Worm (Caenorhabditis elegans): ENCODE results near the gene rpn-11.

Gene rpn-11

DNA sequence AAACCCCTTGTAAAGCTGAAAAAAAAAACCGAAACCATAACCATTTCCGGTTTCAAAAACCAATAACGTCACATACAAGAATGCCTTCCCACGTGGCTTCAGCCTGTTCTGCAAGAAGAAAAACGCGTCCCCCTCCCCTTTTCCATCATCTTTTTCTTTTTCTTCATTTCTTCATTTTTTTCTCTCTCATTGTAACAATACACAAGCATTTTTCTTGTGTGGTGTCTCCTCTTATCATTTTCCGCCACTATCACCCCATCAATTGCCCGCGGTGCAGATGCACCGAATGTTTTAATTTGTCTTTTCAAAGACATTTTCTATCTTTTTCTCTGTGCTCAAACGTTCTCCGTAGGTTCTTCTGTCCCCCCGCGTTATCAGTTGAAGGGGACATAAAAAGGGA lies 44.8 kb upstream of the rpn-11 start (continued):
- no peak for TF ChIP-seq B0019.2 (GFP tag; conservative IDR thresholded peaks at IDR 0.05)
- no peak for TF ChIP-seq ceh-27 (GFP tag; optimal IDR thresholded peaks at IDR 0.05)
- peak; percentile 71 for TF ChIP-seq ztf-22 (GFP tag; optimal IDR thresholded peaks at IDR 0.05)
- peak; percentile 66 for TF ChIP-seq F23B12.7 (tag; optimal IDR thresholded peaks at IDR 0.05; ENCODE audit: insufficient read depth)
- no peak for TF ChIP-seq ekl-4 (GFP tag; IDR thresholded peaks at IDR 0.05)
- TF ChIP-seq cebp-1 (GFP tag; IDR thresholded peaks at IDR 0.05), result 0 out of 2 replicates have a peak, but pooled peaks have one; percentile 20
- peak; percentile 73 for TF ChIP-seq cebp-1 (tag; optimal IDR thresholded peaks at IDR 0.05)
- peak in 1 of 2 experiments; percentile 24 for TF ChIP-seq let-607 (tag; optimal IDR thresholded peaks at IDR 0.05)
- TF ChIP-seq athp-1 (tag; optimal IDR thresholded peaks at IDR 0.05), result no peak
- peak; percentile 42; the same call in 1 of the 2 replicates for TF ChIP-seq Y56A3A.18 (GFP tag; IDR thresholded peaks at IDR 0.05)
- TF ChIP-seq nfyb-1 (GFP tag; IDR thresholded peaks at IDR 0.05), result peak; percentile 75
- TF ChIP-seq ceh-40 (GFP tag; IDR thresholded peaks at IDR 0.05), result no peak
- TF ChIP-seq Y95B8A.8 (GFP tag; IDR thresholded peaks at IDR 0.05), result no peak
- TF ChIP-seq hrde-1 (tag; optimal IDR thresholded peaks at IDR 0.05; ENCODE audit: borderline replicate concordance), result no peak
- TF ChIP-seq snpc-4 (GFP tag; optimal IDR thresholded peaks at IDR 0.05), result no peak
- peak in 2 of 4 experiments; percentile 6 to 25 for TF ChIP-seq snpc-4 (tag; optimal IDR thresholded peaks at IDR 0.05)
- peak; percentile 59 for TF ChIP-seq nhr-90 (tag; optimal IDR thresholded peaks at IDR 0.05)

DNA sequence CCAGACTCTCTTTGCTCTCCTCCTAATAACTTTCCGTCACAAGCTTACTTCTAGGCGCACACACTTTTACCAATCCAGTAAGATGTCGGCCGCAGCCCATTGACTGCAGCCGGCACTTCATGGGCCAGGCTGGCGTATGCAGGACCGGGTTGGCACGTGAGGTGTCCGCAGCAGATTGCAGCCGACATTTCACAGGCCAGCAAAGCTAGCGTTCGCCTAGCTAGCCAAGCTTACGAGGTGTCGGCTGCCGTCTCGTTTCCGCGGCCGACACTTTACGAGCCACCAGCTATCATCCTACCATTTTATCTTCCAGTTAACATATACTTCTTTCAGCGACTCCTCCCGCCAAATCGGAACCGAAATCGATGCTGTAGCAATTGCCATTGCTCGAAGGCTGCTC lies 41.3 kb upstream of the rpn-11 start:
- TF ChIP-seq bed-1 (GFP tag; IDR thresholded peaks at IDR 0.05) (no peak), egrh-3 (GFP tag; IDR thresholded peaks at IDR 0.05) (peak; percentile 47; the same call in 1 of the 2 replicates), C17E4.6 (GFP tag; IDR thresholded peaks at IDR 0.05) (no peak), die-1 (tag; optimal IDR thresholded peaks at IDR 0.05) (no peak), ztf-28 (GFP tag; IDR thresholded peaks at IDR 0.05) (no peak), unc-130 (GFP tag; optimal IDR thresholded peaks at IDR 0.05) (no peak), nhr-90 (tag; optimal IDR thresholded peaks at IDR 0.05) (no peak), nhr-120 (GFP tag; IDR thresholded peaks at IDR 0.05) (no peak), atf-7 (tag; optimal IDR thresholded peaks at IDR 0.05) (no peak), zfh-2 (GFP tag; conservative IDR thresholded peaks at IDR 0.05) (peak; percentile 80), cebp-1 (GFP tag; IDR thresholded peaks at IDR 0.05) (no peak), cebp-1 (tag; optimal IDR thresholded peaks at IDR 0.05) (no peak)

DNA sequence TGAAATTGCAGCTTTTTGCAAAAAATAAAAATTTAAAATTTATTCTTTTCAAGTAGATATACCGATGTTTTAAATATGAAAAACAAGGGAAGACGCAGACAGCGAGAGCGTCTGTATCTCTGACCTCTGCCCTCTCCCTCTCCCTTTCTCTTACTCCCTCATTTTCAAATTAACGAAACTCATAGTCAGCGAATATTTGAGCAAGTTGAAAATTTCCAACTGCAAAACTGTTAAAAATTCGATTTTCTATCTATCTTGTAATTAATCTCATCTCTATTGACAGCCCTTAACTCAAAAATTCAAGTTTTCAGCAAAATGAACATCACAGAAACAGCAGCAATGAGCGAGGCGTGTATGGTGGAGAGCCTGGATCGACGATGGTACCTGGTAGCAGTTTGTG lies 38.4 kb upstream of the rpn-11 start, which contains the start of gene R11F4.2:
TSS of gene R11F4.2 (plus strand) at position 301 of the 400 bp plus-strand sequence.
- no peak for TF ChIP-seq hlh-26 (GFP tag; conservative IDR thresholded peaks at IDR 0.05)
- no peak for TF ChIP-seq aptf-3 (GFP tag; IDR thresholded peaks at IDR 0.05)
- TF ChIP-seq C17E4.6 (GFP tag; IDR thresholded peaks at IDR 0.05), result no peak
- TF ChIP-seq Y67H2A.10 (GFP tag; conservative IDR thresholded peaks at IDR 0.05), result no peak
- TF ChIP-seq lin-54 (GFP tag; optimal IDR thresholded peaks at IDR 0.05), result no peak
- TF ChIP-seq lin-40 (tag; optimal IDR thresholded peaks at IDR 0.05), result no peak
- TF ChIP-seq F57C9.4 (tag; optimal IDR thresholded peaks at IDR 0.05), result no peak
- no peak for TF ChIP-seq mes-4 (tag; optimal IDR thresholded peaks at IDR 0.05)
- TF ChIP-seq hlh-12 (tag; optimal IDR thresholded peaks at IDR 0.05), result no peak
- TF ChIP-seq efl-1 (GFP tag; optimal IDR thresholded peaks at IDR 0.05), result no peak
- TF ChIP-seq athp-1 (tag; optimal IDR thresholded peaks at IDR 0.05), result no peak
- no peak for TF ChIP-seq let-607 (tag; optimal IDR thresholded peaks at IDR 0.05)
- no peak for TF ChIP-seq madf-10 (tag; optimal IDR thresholded peaks at IDR 0.05)
- TF ChIP-seq ceh-91 (GFP tag; IDR thresholded peaks at IDR 0.05), result no peak
- no peak for TF ChIP-seq F57A8.1 (GFP tag; optimal IDR thresholded peaks at IDR 0.05)
- no peak for TF ChIP-seq madf-3 (GFP tag; IDR thresholded peaks at IDR 0.05)
- no peak for TF ChIP-seq die-1 (tag; optimal IDR thresholded peaks at IDR 0.05)
- no peak for TF ChIP-seq egl-44 (GFP tag; IDR thresholded peaks at IDR 0.05)
- TF ChIP-seq cebp-1 (GFP tag; IDR thresholded peaks at IDR 0.05), result no peak
- TF ChIP-seq cebp-1 (tag; optimal IDR thresholded peaks at IDR 0.05), result no peak
- TF ChIP-seq ceh-79 (tag; optimal IDR thresholded peaks at IDR 0.05), result no peak
